Worm (Caenorhabditis elegans) whole organism, L3 larva: Measurements from ENCODE around the gene fut-4.
A peak's percentile ranks its signal among the peaks of the same experiment; 100 is the strongest.

Experiments used
- R02D3.7 ChIP-seq: fragments of 150-350 bp; optimal IDR thresholded peaks from 2 replicates; lab custom pipeline; 2014; ENCODE audit warnings: missing biosample characterization, missing genetic modification characterization
- ZK546.5 ChIP-seq: sonication (generic microtip); optimal IDR thresholded peaks from 2 replicates; lab custom pipeline; 2017; ENCODE audit warnings: missing biosample characterization, missing genetic modification characterization
- aly-2 ChIP-seq: fragments of 150-350 bp; optimal IDR thresholded peaks from 2 replicates; lab custom pipeline; 2014; ENCODE audit warnings: missing biosample characterization, missing genetic modification characterization
- ama-1 ChIP-seq: fragments of 150-350 bp; optimal IDR thresholded peaks from 2 replicates; lab custom pipeline; 2018
- ceh-28 ChIP-seq: fragments of 150-350 bp; optimal IDR thresholded peaks from 2 replicates; lab custom pipeline; 2014; ENCODE audit warnings: missing biosample characterization, missing genetic modification reagents, missing genetic modification characterization
- ceh-82 ChIP-seq: fragments of 150-350 bp; optimal IDR thresholded peaks from 2 replicates; lab custom pipeline; 2014; ENCODE audit warnings: missing biosample characterization, missing genetic modification characterization
- egl-27 ChIP-seq: sonication (generic microtip); optimal IDR thresholded peaks from 4 replicates; lab custom pipeline; 2017; ENCODE audit warnings: missing biosample characterization, missing genetic modification reagents, missing genetic modification characterization
- egl-5 ChIP-seq: fragments of 150-350 bp; optimal IDR thresholded peaks from 2 replicates; lab custom pipeline; 2017; ENCODE audit warnings: missing biosample characterization, missing genetic modification reagents, missing genetic modification characterization, inconsistent platforms
- elt-1 ChIP-seq: fragments of 150-350 bp; optimal IDR thresholded peaks from 2 replicates; lab custom pipeline; 2014; ENCODE audit warnings: missing biosample characterization, missing genetic modification characterization
- elt-2 ChIP-seq: sonication (generic microtip); optimal IDR thresholded peaks from 2 replicates; lab custom pipeline; 2016; ENCODE audit warnings: missing genetic modification reagents, mild to moderate bottlenecking, missing genetic modification characterization, missing compliant biosample characterization
- elt-3 ChIP-seq, 3 experiments: fragments of 150-350 bp in 1 of 3; sonication (generic microtip) in 2 of 3; optimal IDR thresholded peaks; 2 replicates in 2 of 3; 4 replicates in 1 of 3; lab custom pipeline; 2014 to 2017; ENCODE audit warnings: missing biosample characterization in 3 of 3, missing genetic modification characterization in 3 of 3
- eor-1 ChIP-seq, 2 experiments: fragments of 150-350 bp; optimal IDR thresholded peaks; 2 replicates each; lab custom pipeline; 2014 to 2018; ENCODE audit warnings: missing biosample characterization in 2 of 2, missing genetic modification characterization in 2 of 2
- fkh-10 ChIP-seq: sonication (generic microtip); optimal IDR thresholded peaks from 2 replicates; lab custom pipeline; 2017; ENCODE audit warnings: missing biosample characterization, missing genetic modification reagents, missing genetic modification characterization
- hmg-11 ChIP-seq: sonication (generic microtip); optimal IDR thresholded peaks from 2 replicates; lab custom pipeline; 2016; ENCODE audit warnings: missing genetic modification characterization, missing compliant biosample characterization
- jun-1 ChIP-seq: fragments of 150-350 bp; optimal IDR thresholded peaks from 2 replicates; lab custom pipeline; 2014; ENCODE audit warnings: missing biosample characterization, missing genetic modification reagents, missing genetic modification characterization
- lin-15B ChIP-seq: fragments of 150-350 bp; optimal IDR thresholded peaks from 2 replicates; lab custom pipeline; 2014; ENCODE audit warnings: missing biosample characterization, missing genetic modification characterization
- lin-39 ChIP-seq: fragments of 150-350 bp; optimal IDR thresholded peaks from 2 replicates; lab custom pipeline; 2018; ENCODE audit warnings: missing biosample characterization, missing genetic modification reagents, missing genetic modification characterization
- lsy-12 ChIP-seq: sonication (generic microtip); optimal IDR thresholded peaks from 2 replicates; lab custom pipeline; 2016; ENCODE audit warnings: mild to moderate bottlenecking, missing genetic modification characterization, missing compliant biosample characterization
- nfya-1 ChIP-seq: sonication (generic microtip); optimal IDR thresholded peaks from 2 replicates; lab custom pipeline; 2017; ENCODE audit warnings: missing genetic modification characterization, mild to moderate bottlenecking, missing compliant biosample characterization, antibody characterized with exemption, moderate library complexity; ENCODE audit not compliant: insufficient read depth
- nhr-12 ChIP-seq: fragments of 150-350 bp; optimal IDR thresholded peaks from 2 replicates; lab custom pipeline; 2014; ENCODE audit warnings: missing biosample characterization, missing genetic modification characterization
- nhr-23 ChIP-seq: fragments of 150-350 bp; optimal IDR thresholded peaks from 2 replicates; lab custom pipeline; 2014; ENCODE audit warnings: missing biosample characterization, missing genetic modification reagents, missing genetic modification characterization
- nhr-25 ChIP-seq: sonication (generic microtip); optimal IDR thresholded peaks from 2 replicates; lab custom pipeline; 2017; ENCODE audit warnings: missing biosample characterization, missing genetic modification characterization
- nhr-43 ChIP-seq: sonication (generic microtip); optimal IDR thresholded peaks from 2 replicates; lab custom pipeline; 2016; ENCODE audit warnings: mild to moderate bottlenecking, missing genetic modification characterization, missing compliant biosample characterization; ENCODE audit not compliant: poor library complexity, severe bottlenecking
- nhr-67 ChIP-seq: fragments of 150-350 bp; optimal IDR thresholded peaks from 2 replicates; lab custom pipeline; 2014; ENCODE audit warnings: missing biosample characterization, missing genetic modification characterization
- nhr-77 ChIP-seq: fragments of 150-350 bp; optimal IDR thresholded peaks from 2 replicates; lab custom pipeline; 2014; ENCODE audit warnings: missing biosample characterization, missing genetic modification characterization
- sea-2 ChIP-seq: fragments of 150-350 bp; sonication (generic microtip); optimal IDR thresholded peaks from 4 replicates; lab custom pipeline; 2014; ENCODE audit warnings: missing biosample characterization, missing genetic modification reagents, missing genetic modification characterization
- skn-1 ChIP-seq: fragments of 150-350 bp; optimal IDR thresholded peaks from 2 replicates; lab custom pipeline; 2014; ENCODE audit warnings: missing biosample characterization, missing genetic modification characterization
- snpc-4 ChIP-seq: fragments of 150-350 bp; optimal IDR thresholded peaks from 2 replicates; lab custom pipeline; 2014; ENCODE audit warnings: missing biosample characterization, missing genetic modification characterization
- unc-39 ChIP-seq: sonication (generic microtip); optimal IDR thresholded peaks from 4 replicates; lab custom pipeline; 2017; ENCODE audit warnings: missing biosample characterization, missing genetic modification characterization
- unc-62 ChIP-seq: fragments of 150-350 bp; sonication (generic microtip); optimal IDR thresholded peaks from 4 replicates; lab custom pipeline; 2014; ENCODE audit warnings: missing biosample characterization, missing genetic modification reagents, missing genetic modification characterization

Gene fut-4

ce11 chrII:2800550-2801233 lies 21.6 kb downstream of the fut-4 start, which contains the start of gene nhr-119 (continued):
- no peak for TF ChIP-seq egl-27 (tag; lab: Kevin White, UChicago)

ce11 chrII:2797951-2798350 lies 24.4 kb downstream of the fut-4 start:
- TF ChIP-seq unc-62 (GFP tag; lab: Kevin White, UChicago) (no peak), nhr-43 (no peak)

ce11 chrII:2796431-2796830 lies 25.9 kb downstream of the fut-4 start:
- no peak for TF ChIP-seq unc-39 (tag; lab: Kevin White, UChicago)
- no peak for TF ChIP-seq egl-27 (tag; lab: Kevin White, UChicago)
- TF ChIP-seq skn-1 (tag; lab: Kevin White, UChicago), result no peak

- TF ChIP-seq nhr-25 (tag; lab: Kevin White, UChicago), result no peak
- peak; percentile 75 for TF ChIP-seq ceh-28
These were observed 26.9 kb downstream of the fut-4 start for ce11 chrII:2795413-2795812.

ce11 chrII:2791693-2792092 lies 30.6 kb downstream of the fut-4 start:
- TF ChIP-seq ZK546.5, result no peak
- TF ChIP-seq elt-3 (tag; optimal IDR thresholded peaks at IDR 0.05; lab: Kevin White, UChicago), result no peak
- TF ChIP-seq unc-39 (tag; lab: Kevin White, UChicago), result no peak
- TF ChIP-seq snpc-4, result no peak
- no peak for TF ChIP-seq lin-15B (tag; lab: Kevin White, UChicago)
- no peak for TF ChIP-seq unc-62 (GFP tag; lab: Kevin White, UChicago)
- TF ChIP-seq aly-2 (tag; lab: Kevin White, UChicago), result no peak
- TF ChIP-seq elt-1 (tag; lab: Kevin White, UChicago), result no peak
- no peak for TF ChIP-seq nfya-1 (tag; lab: Kevin White, UChicago)
- no peak for TF ChIP-seq ceh-28
- no peak for TF ChIP-seq nhr-25 (tag; lab: Kevin White, UChicago)
- TF ChIP-seq elt-2 (tag; lab: Kevin White, UChicago), result no peak
- TF ChIP-seq ama-1, result no peak

- TF ChIP-seq ceh-82 (no peak), nfya-1 (tag; lab: Kevin White, UChicago) (no peak), nhr-77 (tag; lab: Kevin White, UChicago) (no peak), aly-2 (tag; lab: Kevin White, UChicago) (no peak), lin-39 (tag; lab: Kevin White, UChicago) (no peak), nhr-12 (tag; lab: Kevin White, UChicago) (no peak), jun-1 (tag; lab: Kevin White, UChicago) (no peak), nhr-23 (tag; lab: Kevin White, UChicago) (no peak), nhr-25 (tag; lab: Kevin White, UChicago) (no peak), egl-5 (tag; lab: Kevin White, UChicago) (no peak), elt-3 (tag; optimal IDR thresholded peaks at IDR 0.05; lab: Kevin White, UChicago) (no peak), eor-1 (tag; optimal IDR thresholded peaks at IDR 0.05; lab: Kevin White, UChicago) (no peak), lsy-12 (tag; lab: Kevin White, UChicago) (no peak), nhr-67 (tag; lab: Kevin White, UChicago) (no peak), skn-1 (tag; lab: Kevin White, UChicago) (no peak)
These were observed 34.5 kb downstream of the fut-4 start for ce11 chrII:2787849-2788248.

ce11 chrII:2787031-2787512 lies 35.3 kb downstream of the fut-4 start, which contains the start of the genes F08D12.12 and srpa-72:
F08D12.12 (minus strand) TSS chrII:2787081.
srpa-72 (plus strand) TSS chrII:2787481.
- TF ChIP-seq hmg-11 (tag; lab: Kevin White, UChicago) (peak; percentile 85), lin-39 (tag; lab: Kevin White, UChicago) (peak; percentile 63), ama-1 (no peak), lsy-12 (tag; lab: Kevin White, UChicago) (no peak), sea-2 (GFP tag; lab: Kevin White, UChicago) (no peak), R02D3.7 (tag; lab: Kevin White, UChicago) (no peak), fkh-10 (GFP tag; lab: Kevin White, UChicago) (no peak), nhr-43 (no peak), nhr-25 (tag; lab: Kevin White, UChicago) (no peak), lin-15B (tag; lab: Kevin White, UChicago) (peak; percentile 47), nhr-23 (tag; lab: Kevin White, UChicago) (no peak), elt-2 (tag; lab: Kevin White, UChicago) (peak; percentile 21)
